Worm (Caenorhabditis elegans) whole organism, L3 larva: ENCODE results near the gene B0250.5.
A peak's percentile ranks its signal among the peaks of the same experiment; 100 is the strongest.

ENCODE experiments used
- ZK546.5 ChIP-seq: sonication (generic microtip); optimal IDR thresholded peaks from 2 replicates; lab custom pipeline; 2017; ENCODE audit warnings: missing biosample characterization, missing genetic modification characterization
- aly-2 ChIP-seq: fragments of 150-350 bp; optimal IDR thresholded peaks from 2 replicates; lab custom pipeline; 2014; ENCODE audit warnings: missing biosample characterization, missing genetic modification characterization
- ama-1 ChIP-seq: fragments of 150-350 bp; optimal IDR thresholded peaks from 2 replicates; lab custom pipeline; 2018
- ceh-16 ChIP-seq: sonication (generic microtip); optimal IDR thresholded peaks from 2 replicates; lab custom pipeline; 2017; ENCODE audit warnings: missing biosample characterization, missing genetic modification characterization
- ceh-28 ChIP-seq: fragments of 150-350 bp; optimal IDR thresholded peaks from 2 replicates; lab custom pipeline; 2014; ENCODE audit warnings: missing biosample characterization, missing genetic modification reagents, missing genetic modification characterization
- ceh-82 ChIP-seq: fragments of 150-350 bp; optimal IDR thresholded peaks from 2 replicates; lab custom pipeline; 2014; ENCODE audit warnings: missing biosample characterization, missing genetic modification characterization
- ceh-9 ChIP-seq: sonication (generic microtip); optimal IDR thresholded peaks from 2 replicates; lab custom pipeline; 2018; ENCODE audit warnings: missing biosample characterization, missing genetic modification characterization
- daf-12 ChIP-seq: fragments of 150-350 bp; optimal IDR thresholded peaks from 2 replicates; lab custom pipeline; 2014; ENCODE audit warnings: missing biosample characterization, missing genetic modification reagents, missing genetic modification characterization
- elt-2 ChIP-seq: sonication (generic microtip); optimal IDR thresholded peaks from 2 replicates; lab custom pipeline; 2016; ENCODE audit warnings: missing genetic modification reagents, mild to moderate bottlenecking, missing genetic modification characterization, missing compliant biosample characterization
- eor-1 ChIP-seq, 2 experiments: fragments of 150-350 bp; optimal IDR thresholded peaks; 2 replicates each; lab custom pipeline; 2014 to 2018; ENCODE audit warnings: missing biosample characterization in 2 of 2, missing genetic modification characterization in 2 of 2
- fkh-10 ChIP-seq: sonication (generic microtip); optimal IDR thresholded peaks from 2 replicates; lab custom pipeline; 2017; ENCODE audit warnings: missing biosample characterization, missing genetic modification reagents, missing genetic modification characterization
- fkh-2 ChIP-seq: fragments of 150-350 bp; optimal IDR thresholded peaks from 2 replicates; lab custom pipeline; 2014; ENCODE audit warnings: missing biosample characterization, missing genetic modification reagents, missing genetic modification characterization
- fos-1 ChIP-seq: fragments of 150-350 bp; optimal IDR thresholded peaks from 2 replicates; lab custom pipeline; 2014; ENCODE audit warnings: missing biosample characterization, missing genetic modification characterization
- hmg-11 ChIP-seq: sonication (generic microtip); optimal IDR thresholded peaks from 2 replicates; lab custom pipeline; 2016; ENCODE audit warnings: missing genetic modification characterization, missing compliant biosample characterization
- jun-1 ChIP-seq: fragments of 150-350 bp; optimal IDR thresholded peaks from 2 replicates; lab custom pipeline; 2014; ENCODE audit warnings: missing biosample characterization, missing genetic modification reagents, missing genetic modification characterization
- lin-15B ChIP-seq: fragments of 150-350 bp; optimal IDR thresholded peaks from 2 replicates; lab custom pipeline; 2014; ENCODE audit warnings: missing biosample characterization, missing genetic modification characterization
- lin-39 ChIP-seq: fragments of 150-350 bp; optimal IDR thresholded peaks from 2 replicates; lab custom pipeline; 2018; ENCODE audit warnings: missing biosample characterization, missing genetic modification reagents, missing genetic modification characterization
- mdl-1 ChIP-seq: fragments of 150-350 bp; optimal IDR thresholded peaks from 2 replicates; lab custom pipeline; 2014; ENCODE audit warnings: missing biosample characterization, missing genetic modification characterization
- mml-1 ChIP-seq: fragments of 150-350 bp; sonication (generic microtip); optimal IDR thresholded peaks from 3 replicates; lab custom pipeline; 2014; ENCODE audit warnings: missing biosample characterization, missing genetic modification characterization
- nhr-11 ChIP-seq: fragments of 150-350 bp; optimal IDR thresholded peaks from 2 replicates; lab custom pipeline; 2014; ENCODE audit warnings: missing biosample characterization, missing genetic modification characterization
- nhr-23 ChIP-seq: fragments of 150-350 bp; optimal IDR thresholded peaks from 2 replicates; lab custom pipeline; 2014; ENCODE audit warnings: missing biosample characterization, missing genetic modification reagents, missing genetic modification characterization
- nhr-237 ChIP-seq: fragments of 150-350 bp; optimal IDR thresholded peaks from 2 replicates; lab custom pipeline; 2014; ENCODE audit warnings: missing biosample characterization, missing genetic modification characterization
- nhr-25 ChIP-seq: sonication (generic microtip); optimal IDR thresholded peaks from 2 replicates; lab custom pipeline; 2017; ENCODE audit warnings: missing biosample characterization, missing genetic modification characterization
- nhr-28 ChIP-seq: fragments of 150-350 bp; optimal IDR thresholded peaks from 2 replicates; lab custom pipeline; 2014; ENCODE audit warnings: missing biosample characterization, missing genetic modification characterization
- nhr-43 ChIP-seq: sonication (generic microtip); optimal IDR thresholded peaks from 2 replicates; lab custom pipeline; 2016; ENCODE audit warnings: mild to moderate bottlenecking, missing genetic modification characterization, missing compliant biosample characterization; ENCODE audit not compliant: poor library complexity, severe bottlenecking
- nhr-67 ChIP-seq: fragments of 150-350 bp; optimal IDR thresholded peaks from 2 replicates; lab custom pipeline; 2014; ENCODE audit warnings: missing biosample characterization, missing genetic modification characterization
- nhr-76 ChIP-seq: fragments of 150-350 bp; sonication (generic microtip); optimal IDR thresholded peaks from 5 replicates; lab custom pipeline; 2014; ENCODE audit warnings: missing biosample characterization, missing genetic modification characterization
- pha-4 ChIP-seq: fragments of 150-350 bp; optimal IDR thresholded peaks from 2 replicates; lab custom pipeline; 2014; ENCODE audit warnings: missing biosample characterization, missing genetic modification reagents, missing genetic modification characterization
- pqm-1 ChIP-seq: fragments of 150-350 bp; optimal IDR thresholded peaks from 2 replicates; lab custom pipeline; 2017; ENCODE audit warnings: missing biosample characterization, missing genetic modification characterization, inconsistent platforms
- sea-2 ChIP-seq: fragments of 150-350 bp; sonication (generic microtip); optimal IDR thresholded peaks from 4 replicates; lab custom pipeline; 2014; ENCODE audit warnings: missing biosample characterization, missing genetic modification reagents, missing genetic modification characterization
- skn-1 ChIP-seq: fragments of 150-350 bp; optimal IDR thresholded peaks from 2 replicates; lab custom pipeline; 2014; ENCODE audit warnings: missing biosample characterization, missing genetic modification characterization
- unc-39 ChIP-seq: sonication (generic microtip); optimal IDR thresholded peaks from 4 replicates; lab custom pipeline; 2017; ENCODE audit warnings: missing biosample characterization, missing genetic modification characterization
- unc-62 ChIP-seq: fragments of 150-350 bp; sonication (generic microtip); optimal IDR thresholded peaks from 4 replicates; lab custom pipeline; 2014; ENCODE audit warnings: missing biosample characterization, missing genetic modification reagents, missing genetic modification characterization
- ztf-11 ChIP-seq: fragments of 150-350 bp; optimal IDR thresholded peaks from 2 replicates; lab custom pipeline; 2014; ENCODE audit warnings: missing biosample characterization, missing genetic modification characterization
- ztf-4 ChIP-seq: fragments of 150-350 bp; optimal IDR thresholded peaks from 2 replicates; lab custom pipeline; 2014; ENCODE audit warnings: missing biosample characterization, missing genetic modification characterization

B0250.5 gene

ce11 chrV:20497537-20497936, 3.8 kb downstream of the B0250.5 start:
- TF ChIP-seq nhr-43 (tag; lab: Kevin White, UChicago) (peak; percentile 2), fos-1 (tag; lab: Kevin White, UChicago) (peak; percentile 54), ztf-4 (no peak), elt-2 (tag; lab: Kevin White, UChicago) (peak; percentile 51), daf-12 (tag; lab: Kevin White, UChicago) (no peak), pha-4 (tag; lab: Kevin White, UChicago) (no peak)
- TF ChIP-seq, all 47 proteins: peak for 3

- TF ChIP-seq hmg-11 (tag; lab: Kevin White, UChicago), result no peak
- TF ChIP-seq nhr-237 (tag; lab: Kevin White, UChicago), result no peak
- TF ChIP-seq pqm-1 (tag; lab: Kevin White, UChicago), result peak; percentile 90
- no peak for TF ChIP-seq daf-12 (tag; lab: Kevin White, UChicago)
- TF ChIP-seq elt-2 (tag; lab: Kevin White, UChicago), result peak; percentile 97
- no peak for TF ChIP-seq nhr-11 (tag; lab: Kevin White, UChicago)
- no peak for TF ChIP-seq ZK546.5 (tag; lab: Kevin White, UChicago)
- no peak for TF ChIP-seq mml-1 (tag; lab: Kevin White, UChicago)
- TF ChIP-seq mdl-1 (tag; lab: Kevin White, UChicago), result no peak
- TF ChIP-seq unc-62 (GFP tag; lab: Kevin White, UChicago), result no peak
- no peak for TF ChIP-seq fkh-2 (tag; lab: Kevin White, UChicago)
- no peak for TF ChIP-seq nhr-43 (tag; lab: Kevin White, UChicago)
- TF ChIP-seq lin-15B (tag; lab: Kevin White, UChicago), result no peak
- TF ChIP-seq ama-1 (lab: Kevin White, UChicago), result peak; percentile 39
- TF ChIP-seq nhr-28 (tag; lab: Kevin White, UChicago), result no peak
Measured at ce11 chrV:20498980-20499379, 5.3 kb downstream of the B0250.5 start, which contains the start of gene dct-16. Gene dct-16, minus strand, starts transcription at chrV:20499057.

ce11 chrV:20499642-20500041, 5.9 kb downstream of the B0250.5 start:
- peak; percentile 30 for TF ChIP-seq elt-2 (tag; lab: Kevin White, UChicago)
- no peak for TF ChIP-seq ceh-9 (tag; lab: Kevin White, UChicago)
- TF ChIP-seq pqm-1 (tag; lab: Kevin White, UChicago), result peak; percentile 8
- TF ChIP-seq mdl-1 (tag; lab: Kevin White, UChicago), result no peak
- no peak for TF ChIP-seq jun-1 (tag; lab: Kevin White, UChicago)
- TF ChIP-seq pha-4 (tag; lab: Kevin White, UChicago), result no peak
- TF ChIP-seq ceh-82, result no peak

DNA sequence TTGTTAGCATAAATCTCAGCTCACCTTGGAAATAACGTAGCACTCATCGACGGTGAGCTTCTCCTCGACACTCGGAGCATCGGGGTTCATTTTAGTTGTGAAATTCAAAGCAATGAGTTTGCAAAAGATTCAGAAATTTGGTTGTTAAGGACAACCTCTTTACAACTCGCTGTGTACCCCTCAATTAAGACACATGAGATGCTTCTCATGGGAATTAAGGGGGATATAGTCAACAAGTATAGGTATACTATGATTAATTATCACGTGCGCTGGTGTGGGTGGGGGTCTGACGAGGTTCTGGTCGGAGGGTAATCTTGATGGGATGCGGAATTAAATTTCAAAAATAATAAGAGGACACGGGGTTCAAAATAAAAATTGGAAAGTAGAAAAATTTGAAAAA, 6.7 kb downstream of the B0250.5 start, which contains the start of gene dct-14:
dct-14 (minus strand) TSS at position 101 of the 400 bp plus-strand sequence.
- TF ChIP-seq ztf-4, result no peak
- TF ChIP-seq ZK546.5 (tag; lab: Kevin White, UChicago), result no peak
- TF ChIP-seq nhr-25 (tag; lab: Kevin White, UChicago), result no peak
- TF ChIP-seq fkh-10 (GFP tag; lab: Kevin White, UChicago), result no peak
- TF ChIP-seq nhr-23 (tag; lab: Kevin White, UChicago), result no peak
- no peak for TF ChIP-seq sea-2
- TF ChIP-seq skn-1 (tag; lab: Kevin White, UChicago), result no peak
- no peak for TF ChIP-seq unc-39
- no peak for TF ChIP-seq lin-39 (tag; lab: Kevin White, UChicago)
- no peak for TF ChIP-seq aly-2 (tag; lab: Kevin White, UChicago)

ce11 chrV:20504997-20505396, 11.3 kb downstream of the B0250.5 start, which contains the start of gene Y38H6C.4:
Gene Y38H6C.4, minus strand, starts transcription at chrV:20505097.
- TF ChIP-seq ceh-16 (no peak), lin-15B (tag; lab: Kevin White, UChicago) (no peak), ceh-9 (tag; lab: Kevin White, UChicago) (no peak), ceh-28 (tag; lab: Kevin White, UChicago) (no peak), unc-62 (GFP tag; lab: Kevin White, UChicago) (no peak), ztf-11 (no peak), eor-1 (tag; optimal IDR thresholded peaks at IDR 0.05; lab: Kevin White, UChicago) (no peak), nhr-76 (no peak), nhr-67 (tag; lab: Kevin White, UChicago) (no peak), aly-2 (tag; lab: Kevin White, UChicago) (no peak), elt-2 (tag; lab: Kevin White, UChicago) (no peak)
